Worm (Caenorhabditis elegans) whole organism, L4 larva: ENCODE data around the gene F46C8.8.

Experiments
- F26F4.8 ChIP-seq: fragments of 200-800 bp; sonication (Bioruptor generic); conservative IDR thresholded peaks from 2 replicates; pipeline ENCODE4 v1.3.6; 2022; ENCODE audit warnings: missing genetic modification characterization, missing compliant biosample characterization
- F44E2.7 ChIP-seq: fragments of 200-800 bp; sonication (Bioruptor generic); IDR thresholded peaks from 2 replicates; pipeline ENCODE4 v2.1.2; 2022; ENCODE audit warnings: missing genetic modification characterization, missing compliant biosample characterization
- F49E8.2 ChIP-seq: sonication (generic microtip); optimal IDR thresholded peaks from 2 replicates; lab custom pipeline; 2016; ENCODE audit warnings: missing compliant biosample characterization, mild to moderate bottlenecking, missing genetic modification characterization, borderline replicate concordance
- T26A8.4 ChIP-seq: fragments of 200-800 bp; sonication (Bioruptor generic); IDR thresholded peaks from 2 replicates; pipeline ENCODE4 v1.3.6; 2022; ENCODE audit warnings: missing genetic modification characterization, missing compliant biosample characterization
- Y48G9A.11 ChIP-seq: fragments of 200-800 bp; sonication (Bioruptor generic); IDR thresholded peaks from 2 replicates; pipeline ENCODE4 v1.3.6; 2022; ENCODE audit warnings: missing genetic modification reagents, missing genetic modification characterization, missing compliant biosample characterization
- Y5F2A.4 ChIP-seq: fragments of 200-800 bp; sonication (Bioruptor generic); optimal IDR thresholded peaks from 2 replicates; lab custom pipeline; 2018; ENCODE audit warnings: mild to moderate bottlenecking, missing genetic modification characterization, missing compliant biosample characterization
- ZK337.2 ChIP-seq: fragments of 200-800 bp; sonication (Bioruptor generic); IDR thresholded peaks from 2 replicates; pipeline ENCODE4 v1.3.6; 2022; ENCODE audit warnings: missing genetic modification reagents, missing genetic modification characterization, missing compliant biosample characterization
- ZK546.5 ChIP-seq, 2 experiments: sonication (generic microtip); optimal IDR thresholded peaks; 2 replicates each; lab custom pipeline; 2017; ENCODE audit warnings: missing biosample characterization in 2 of 2, missing genetic modification characterization in 2 of 2
- aha-1 ChIP-seq: fragments of 150-350 bp; peaks from one replicate; lab custom pipeline; 2014; ENCODE audit warnings: missing biosample characterization, missing genetic modification characterization
- ama-1 ChIP-seq: fragments of 150-350 bp; optimal IDR thresholded peaks from 2 replicates; lab custom pipeline; 2014; ENCODE audit warnings: inconsistent platforms, mixed read lengths
- ceh-82 ChIP-seq: sonication (generic microtip); optimal IDR thresholded peaks from 2 replicates; lab custom pipeline; 2017; ENCODE audit warnings: missing biosample characterization, missing genetic modification characterization
- ces-1 ChIP-seq: fragments of 150-350 bp; sonication (generic microtip); optimal IDR thresholded peaks from 4 replicates; lab custom pipeline; 2014; ENCODE audit warnings: missing biosample characterization, missing genetic modification reagents, missing genetic modification characterization
- cey-2 ChIP-seq: sonication (generic microtip); optimal IDR thresholded peaks from 3 replicates; lab custom pipeline; 2017; ENCODE audit warnings: missing genetic modification characterization, mild to moderate bottlenecking, missing compliant biosample characterization, antibody characterized with exemption, borderline replicate concordance; ENCODE audit not compliant: insufficient read depth
- ctbp-1 ChIP-seq: fragments of 200-800 bp; sonication (Bioruptor generic); IDR thresholded peaks from 2 replicates; pipeline ENCODE4 v1.3.6; 2022; ENCODE audit warnings: missing genetic modification reagents, missing genetic modification characterization, missing compliant biosample characterization
- daf-16 ChIP-seq, 3 experiments: sonication (generic microtip); optimal IDR thresholded peaks; 2 replicates each; lab custom pipeline; 2016 to 2017; ENCODE audit warnings: missing genetic modification characterization in 3 of 3, missing genetic modification reagents in 3 of 3, mild to moderate bottlenecking in 2 of 3, missing compliant biosample characterization in 2 of 3, missing biosample characterization in 1 of 3, moderate library complexity in 1 of 3
- daf-19 ChIP-seq: fragments of 200-800 bp; sonication (Bioruptor generic); conservative IDR thresholded peaks from 2 replicates; pipeline ENCODE4 v1.3.6; 2022; ENCODE audit warnings: missing genetic modification characterization, missing compliant biosample characterization
- daf-8 ChIP-seq: fragments of 200-800 bp; sonication (Bioruptor generic); IDR thresholded peaks from 2 replicates; pipeline ENCODE4 v1.3.6; 2022; ENCODE audit warnings: missing genetic modification characterization, missing compliant biosample characterization
- dmd-8 ChIP-seq: fragments of 200-800 bp; sonication (Bioruptor generic); IDR thresholded peaks from 2 replicates; pipeline ENCODE4 v1.3.6; 2022; ENCODE audit warnings: missing genetic modification characterization, missing compliant biosample characterization
- duxl-1 ChIP-seq: sonication (generic microtip); optimal IDR thresholded peaks from 2 replicates; lab custom pipeline; 2016; ENCODE audit warnings: mild to moderate bottlenecking, missing genetic modification characterization, moderate library complexity, missing compliant biosample characterization; ENCODE audit not compliant: poor library complexity
- egl-43 ChIP-seq: fragments of 200-800 bp; sonication (Bioruptor generic); IDR thresholded peaks from 2 replicates; pipeline ENCODE4 v1.3.6; 2022; ENCODE audit warnings: missing genetic modification reagents, missing genetic modification characterization, missing compliant biosample characterization
- fkh-10 ChIP-seq: fragments of 150-350 bp; optimal IDR thresholded peaks from 2 replicates; lab custom pipeline; 2014; ENCODE audit warnings: missing biosample characterization, missing genetic modification reagents, missing genetic modification characterization
- fos-1 ChIP-seq: fragments of 150-350 bp; optimal IDR thresholded peaks from 2 replicates; lab custom pipeline; 2014; ENCODE audit warnings: missing biosample characterization, missing genetic modification characterization
- gei-8 ChIP-seq: fragments of 200-800 bp; sonication (Bioruptor generic); optimal IDR thresholded peaks from 2 replicates; lab custom pipeline; 2018; ENCODE audit warnings: mild to moderate bottlenecking, missing genetic modification characterization, missing compliant biosample characterization
- hlh-11 ChIP-seq: fragments of 200-800 bp; sonication (Bioruptor generic); optimal IDR thresholded peaks from 2 replicates; lab custom pipeline; 2018; ENCODE audit warnings: mild to moderate bottlenecking, missing genetic modification characterization, missing compliant biosample characterization
- lim-7 ChIP-seq: fragments of 200-800 bp; sonication (Bioruptor generic); IDR thresholded peaks from 2 replicates; pipeline ENCODE4 v1.3.6; 2022; ENCODE audit warnings: missing genetic modification characterization, missing compliant biosample characterization
- lin-15B ChIP-seq: fragments of 150-350 bp; sonication (generic microtip); optimal IDR thresholded peaks from 3 replicates; lab custom pipeline; 2014; ENCODE audit warnings: missing biosample characterization, missing genetic modification characterization
- lsy-2 ChIP-seq, 2 experiments: fragments of 150-350 bp in 1 of 2; sonication (generic microtip) in 1 of 2; optimal IDR thresholded peaks; 2 replicates each; lab custom pipeline; 2014 to 2017; ENCODE audit warnings: missing biosample characterization in 2 of 2, missing genetic modification characterization in 2 of 2
- madf-5 ChIP-seq, 2 experiments: fragments of 200-800 bp; sonication (Bioruptor generic); IDR thresholded peaks; 2 replicates each; pipeline ENCODE4 v1.3.6; 2022; ENCODE audit warnings: missing compliant biosample characterization in 2 of 2, missing genetic modification characterization in 2 of 2
- mdl-1 ChIP-seq, 2 experiments: fragments of 150-350 bp in 1 of 2; sonication (generic microtip) in 1 of 2; optimal IDR thresholded peaks; 2 replicates each; lab custom pipeline; 2014 to 2017; ENCODE audit warnings: missing biosample characterization in 2 of 2, missing genetic modification characterization in 2 of 2
- mdt-29 ChIP-seq: fragments of 200-800 bp; sonication (Bioruptor generic); IDR thresholded peaks from 2 replicates; pipeline ENCODE4 v1.3.6; 2022; ENCODE audit warnings: missing genetic modification reagents, missing genetic modification characterization, missing compliant biosample characterization
- mes-2 ChIP-seq: sonication (generic microtip); optimal IDR thresholded peaks from 2 replicates; lab custom pipeline; 2016; ENCODE audit warnings: missing genotype, mild to moderate bottlenecking, missing genetic modification characterization, missing compliant biosample characterization; ENCODE audit not compliant: poor library complexity, severe bottlenecking
- nhr-10 ChIP-seq: fragments of 150-350 bp; optimal IDR thresholded peaks from 2 replicates; lab custom pipeline; 2014; ENCODE audit warnings: missing biosample characterization, missing genetic modification characterization
- nhr-102 ChIP-seq: sonication (generic microtip); optimal IDR thresholded peaks from 2 replicates; lab custom pipeline; 2016; ENCODE audit warnings: mild to moderate bottlenecking, missing genetic modification characterization, moderate library complexity, missing compliant biosample characterization
- nhr-11 ChIP-seq: fragments of 150-350 bp; optimal IDR thresholded peaks from 2 replicates; lab custom pipeline; 2014; ENCODE audit warnings: missing biosample characterization, missing genetic modification characterization
- nhr-25 ChIP-seq: sonication (generic microtip); optimal IDR thresholded peaks from 2 replicates; lab custom pipeline; 2017; ENCODE audit warnings: missing genetic modification characterization, mild to moderate bottlenecking, missing compliant biosample characterization, antibody characterized with exemption, moderate library complexity, borderline replicate concordance; ENCODE audit not compliant: insufficient read depth
- nhr-42 ChIP-seq: fragments of 200-800 bp; sonication (Bioruptor generic); IDR thresholded peaks from 2 replicates; pipeline ENCODE4 v1.3.6; 2022; ENCODE audit warnings: missing genetic modification characterization, missing compliant biosample characterization
- nhr-48 ChIP-seq: sonication (generic microtip); optimal IDR thresholded peaks from 2 replicates; lab custom pipeline; 2016; ENCODE audit warnings: mild to moderate bottlenecking, missing genetic modification characterization, missing compliant biosample characterization
- nhr-6 ChIP-seq: fragments of 150-350 bp; optimal IDR thresholded peaks from 2 replicates; lab custom pipeline; 2014; ENCODE audit warnings: missing biosample characterization, missing genetic modification characterization
- nhr-77 ChIP-seq: fragments of 150-350 bp; optimal IDR thresholded peaks from 2 replicates; lab custom pipeline; 2014; ENCODE audit warnings: missing biosample characterization, missing genetic modification characterization
- php-3 ChIP-seq: fragments of 200-800 bp; sonication (Bioruptor generic); IDR thresholded peaks from 2 replicates; pipeline ENCODE4 v1.3.6; 2022; ENCODE audit warnings: missing genetic modification reagents, missing genetic modification characterization, missing compliant biosample characterization
- saeg-2 ChIP-seq: fragments of 200-800 bp; sonication (Bioruptor generic); IDR thresholded peaks from 2 replicates; pipeline ENCODE4 v1.3.6; 2022; ENCODE audit warnings: missing genetic modification reagents, missing genetic modification characterization, missing compliant biosample characterization
- sdz-12 ChIP-seq: fragments of 200-800 bp; sonication (Bioruptor generic); optimal IDR thresholded peaks from 2 replicates; lab custom pipeline; 2018; ENCODE audit warnings: mild to moderate bottlenecking, missing genetic modification characterization, missing compliant biosample characterization
- snpc-4 ChIP-seq: fragments of 150-350 bp; optimal IDR thresholded peaks from 2 replicates; lab custom pipeline; 2014; ENCODE audit warnings: missing biosample characterization, missing genetic modification characterization
- spr-3 ChIP-seq: fragments of 200-800 bp; sonication (Bioruptor generic); optimal IDR thresholded peaks from 2 replicates; lab custom pipeline; 2018; ENCODE audit warnings: mild to moderate bottlenecking, missing genetic modification characterization, missing compliant biosample characterization
- tag-97 ChIP-seq: fragments of 200-800 bp; sonication (Bioruptor generic); IDR thresholded peaks from 2 replicates; pipeline ENCODE4 v1.3.6; 2022; ENCODE audit warnings: missing genetic modification characterization, missing compliant biosample characterization
- tra-1 ChIP-seq: fragments of 200-800 bp; sonication (Bioruptor generic); IDR thresholded peaks from 2 replicates; pipeline ENCODE4 v1.3.6; 2022; ENCODE audit warnings: missing genetic modification reagents, missing genetic modification characterization, missing compliant biosample characterization
- unc-130 ChIP-seq: sonication (generic microtip); optimal IDR thresholded peaks from 2 replicates; lab custom pipeline; 2016; ENCODE audit warnings: missing genetic modification reagents, missing genetic modification characterization, missing compliant biosample characterization
- unc-39 ChIP-seq: sonication (generic microtip); optimal IDR thresholded peaks from 2 replicates; lab custom pipeline; 2017; ENCODE audit warnings: missing biosample characterization, missing genetic modification characterization
- vab-7 ChIP-seq: fragments of 200-800 bp; sonication (Bioruptor generic); IDR thresholded peaks from 2 replicates; pipeline ENCODE4 v1.3.6; 2022; ENCODE audit warnings: missing genetic modification reagents, missing genetic modification characterization, missing compliant biosample characterization
- zfp-2 ChIP-seq: sonication (generic microtip); optimal IDR thresholded peaks from 2 replicates; lab custom pipeline; 2016; ENCODE audit warnings: mild to moderate bottlenecking, missing genetic modification characterization, missing compliant biosample characterization
- zfp-3 ChIP-seq: fragments of 200-800 bp; sonication (Bioruptor generic); conservative IDR thresholded peaks from 2 replicates; pipeline ENCODE4 v1.3.6; 2022; ENCODE audit warnings: missing genetic modification reagents, missing genetic modification characterization, missing compliant biosample characterization
- ztf-11 ChIP-seq: fragments of 150-350 bp; optimal IDR thresholded peaks from 2 replicates; lab custom pipeline; 2014; ENCODE audit warnings: missing biosample characterization, missing genetic modification characterization

F46C8.8 gene

ce11 chrX:7575939-7576338, 21.7 kb upstream of the F46C8.8 start (continued):
- no peak for TF ChIP-seq zfp-2 (tag; lab: Kevin White, UChicago)
- TF ChIP-seq daf-16 (GFP tag; optimal IDR thresholded peaks at IDR 0.05; lab: Kevin White, UChicago) = no peak
- TF ChIP-seq daf-16 (tag; optimal IDR thresholded peaks at IDR 0.05; lab: Kevin White, UChicago) = peak; percentile 87
- peak in 1 of 2 experiments; percentile 41 for TF ChIP-seq mdl-1 (tag; optimal IDR thresholded peaks at IDR 0.05; lab: Kevin White, UChicago)
- TF ChIP-seq spr-3 (GFP tag; lab: Kevin White, UChicago) = no peak
- no peak for TF ChIP-seq duxl-1 (tag; lab: Kevin White, UChicago)
- TF ChIP-seq F26F4.8 (GFP tag; lab: Robert Waterston, UW) = no peak
- TF ChIP-seq ceh-82 = no peak
- no peak for TF ChIP-seq madf-5 (GFP tag; IDR thresholded peaks at IDR 0.05; lab: Robert Waterston, UW)
- no peak for TF ChIP-seq ces-1 (GFP tag; lab: Kevin White, UChicago)
- no peak for TF ChIP-seq lin-15B
- TF ChIP-seq lsy-2 (tag; optimal IDR thresholded peaks at IDR 0.05; lab: Kevin White, UChicago) = peak in 1 of 2 experiments; percentile 5
- TF ChIP-seq ZK337.2 (GFP tag; lab: Robert Waterston, UW) = no peak
- TF ChIP-seq Y48G9A.11 (GFP tag; lab: Robert Waterston, UW) = no peak
- TF ChIP-seq php-3 (GFP tag; lab: Robert Waterston, UW) = peak; percentile 61
- no peak for TF ChIP-seq dmd-8 (GFP tag; lab: Robert Waterston, UW)
- no peak for TF ChIP-seq ctbp-1 (GFP tag; lab: Robert Waterston, UW)
- no peak for TF ChIP-seq nhr-102 (tag; lab: Kevin White, UChicago)
- TF ChIP-seq nhr-42 = no peak
- no peak for TF ChIP-seq ama-1 (lab: Kevin White, UChicago)
- TF ChIP-seq mdt-29 (GFP tag; lab: Robert Waterston, UW) = no peak
- TF ChIP-seq nhr-25 = no peak
- no peak for TF ChIP-seq ztf-11 (tag; lab: Kevin White, UChicago)
- TF ChIP-seq egl-43 (GFP tag; lab: Robert Waterston, UW) = no peak
- TF ChIP-seq hlh-11 (tag; lab: Kevin White, UChicago) = peak; percentile 76
- TF ChIP-seq nhr-6 = no peak
- no peak for TF ChIP-seq gei-8
- TF ChIP-seq nhr-10 (tag; lab: Kevin White, UChicago) = no peak
- no peak for TF ChIP-seq fos-1 (tag; lab: Kevin White, UChicago)
- TF ChIP-seq unc-39 (tag; lab: Kevin White, UChicago) = no peak
- TF ChIP-seq tra-1 = peak; percentile 80
- TF ChIP-seq sdz-12 = no peak
- no peak for TF ChIP-seq Y5F2A.4
- TF ChIP-seq snpc-4 (tag; lab: Kevin White, UChicago) = no peak
- no peak for TF ChIP-seq lim-7
- TF ChIP-seq saeg-2 (GFP tag; lab: Robert Waterston, UW) = no peak
- no peak for TF ChIP-seq daf-19
- no peak for TF ChIP-seq zfp-3 (GFP tag; lab: Robert Waterston, UW)
- TF ChIP-seq mes-2 (tag; lab: Kevin White, UChicago) = no peak
- TF ChIP-seq tag-97 = no peak
- TF ChIP-seq cey-2 (tag; lab: Kevin White, UChicago) = no peak
- TF ChIP-seq unc-130 (GFP tag; lab: Kevin White, UChicago) = no peak
- TF ChIP-seq nhr-11 (tag; lab: Kevin White, UChicago) = peak; percentile 33
- TF ChIP-seq nhr-77 (tag; lab: Kevin White, UChicago) = peak; percentile 17
- no peak for TF ChIP-seq T26A8.4
- TF ChIP-seq aha-1 (tag; lab: Kevin White, UChicago) = no peak
- no peak for TF ChIP-seq vab-7 (GFP tag; lab: Robert Waterston, UW)
- no peak for TF ChIP-seq F44E2.7
- TF ChIP-seq fkh-10 (GFP tag; lab: Kevin White, UChicago) = no peak
- TF ChIP-seq daf-8 = no peak
- peak; percentile 56 for TF ChIP-seq nhr-48
- TF ChIP-seq ZK546.5 (tag; optimal IDR thresholded peaks at IDR 0.05; lab: Kevin White, UChicago) = no peak
- TF ChIP-seq F49E8.2 (tag; lab: Kevin White, UChicago) = no peak
